Worm (Caenorhabditis elegans) whole organism, L3 larva: ENCODE measurements around the gene BE10.3.

Source experiments
- elt-2 ChIP-seq: sonication (generic microtip); optimal IDR thresholded peaks from 2 replicates; lab custom pipeline; 2016; ENCODE audit warnings: missing genetic modification reagents, mild to moderate bottlenecking, missing genetic modification characterization, missing compliant biosample characterization
- lin-15B ChIP-seq: fragments of 150-350 bp; optimal IDR thresholded peaks from 2 replicates; lab custom pipeline; 2014; ENCODE audit warnings: missing biosample characterization, missing genetic modification characterization
- mdl-1 ChIP-seq: fragments of 150-350 bp; optimal IDR thresholded peaks from 2 replicates; lab custom pipeline; 2014; ENCODE audit warnings: missing biosample characterization, missing genetic modification characterization
- mml-1 ChIP-seq: fragments of 150-350 bp; sonication (generic microtip); optimal IDR thresholded peaks from 3 replicates; lab custom pipeline; 2014; ENCODE audit warnings: missing biosample characterization, missing genetic modification characterization
- nhr-237 ChIP-seq: fragments of 150-350 bp; optimal IDR thresholded peaks from 2 replicates; lab custom pipeline; 2014; ENCODE audit warnings: missing biosample characterization, missing genetic modification characterization
- nhr-76 ChIP-seq: fragments of 150-350 bp; sonication (generic microtip); optimal IDR thresholded peaks from 5 replicates; lab custom pipeline; 2014; ENCODE audit warnings: missing biosample characterization, missing genetic modification characterization
- nhr-77 ChIP-seq: fragments of 150-350 bp; optimal IDR thresholded peaks from 2 replicates; lab custom pipeline; 2014; ENCODE audit warnings: missing biosample characterization, missing genetic modification characterization

- TF ChIP-seq nhr-76 (no peak), mdl-1 (tag; lab: Kevin White, UChicago) (no peak), lin-15B (tag; lab: Kevin White, UChicago) (peak; percentile 48), nhr-237 (tag; lab: Kevin White, UChicago) (no peak), nhr-77 (no peak), elt-2 (peak; percentile 4), mml-1 (no peak)
Observed at ce11 chrIII:12847623-12848022, 39.8 kb downstream of the BE10.3 start.
